Fruit fly (Drosophila melanogaster) whole organism, embryonic: ENCODE data around the gene Tehao.
A peak's percentile ranks its signal among the peaks of the same experiment; 100 is the strongest.

Source experiments
- Aef1 ChIP-seq: fragments of 200-800 bp; sonication (Bioruptor generic); IDR thresholded peaks from 3 replicates; pipeline ENCODE4 v1.3.6; 2022; ENCODE audit warnings: missing biosample characterization, missing genetic modification characterization
- CG10147 ChIP-seq: fragments of 200-800 bp; sonication (Bioruptor generic); optimal IDR thresholded peaks from 2 replicates; lab custom pipeline; 2019; ENCODE audit warnings: missing biosample characterization, mild to moderate bottlenecking, missing genetic modification characterization, moderate library complexity
- CG10543 ChIP-seq: fragments of 200-800 bp; sonication (Bioruptor generic); optimal IDR thresholded peaks from 3 replicates; lab custom pipeline; 2017; ENCODE audit warnings: missing biosample characterization, mild to moderate bottlenecking, missing genetic modification characterization, moderate library complexity
- CG10959 ChIP-seq: fragments of 200-800 bp; sonication (Bioruptor generic); IDR thresholded peaks from 2 replicates; pipeline ENCODE4 v1.3.6; 2022; ENCODE audit warnings: missing biosample characterization, missing genetic modification characterization
- CG11398 ChIP-seq: fragments of 200-800 bp; sonication (Bioruptor generic); optimal IDR thresholded peaks from 2 replicates; lab custom pipeline; 2016; ENCODE audit warnings: missing biosample characterization, missing genetic modification characterization
- CG14014 ChIP-seq: fragments of 200-800 bp; sonication (Bioruptor generic); IDR thresholded peaks from 2 replicates; pipeline ENCODE4 v1.3.6; 2022; ENCODE audit warnings: missing biosample characterization, missing genetic modification characterization
- CG14860 ChIP-seq: fragments of 200-800 bp; sonication (Bioruptor generic); IDR thresholded peaks from 3 replicates; pipeline ENCODE4 v1.3.6; 2022; ENCODE audit warnings: missing biosample characterization, missing genetic modification characterization; ENCODE audit not compliant: partially characterized antibody
- CG15011 ChIP-seq: fragments of 200-800 bp; sonication (Bioruptor generic); optimal IDR thresholded peaks from 3 replicates; lab custom pipeline; 2018; ENCODE audit warnings: missing biosample characterization, mild to moderate bottlenecking, missing genetic modification characterization
- CG1647 ChIP-seq: fragments of 200-800 bp; sonication (Bioruptor generic); optimal IDR thresholded peaks from 3 replicates; lab custom pipeline; 2016; ENCODE audit warnings: missing biosample characterization, missing genetic modification characterization
- CG17186 ChIP-seq: fragments of 200-800 bp; sonication (Bioruptor generic); optimal IDR thresholded peaks from 3 replicates; lab custom pipeline; 2017; ENCODE audit warnings: missing biosample characterization, missing genetic modification reagents, missing genetic modification characterization
- CG1792 ChIP-seq: fragments of 200-800 bp; sonication (Bioruptor generic); optimal IDR thresholded peaks from 2 replicates; lab custom pipeline; 2016; ENCODE audit warnings: missing biosample characterization, missing genetic modification characterization
- CG18011 ChIP-seq: fragments of 200-800 bp; sonication (Bioruptor generic); optimal IDR thresholded peaks from 2 replicates; lab custom pipeline; 2017; ENCODE audit warnings: missing biosample characterization, missing genetic modification characterization, mild to moderate bottlenecking, moderate library complexity, missing genotype
- CG2199 ChIP-seq: fragments of 200-800 bp; sonication (Bioruptor generic); IDR thresholded peaks from 3 replicates; pipeline ENCODE4 v1.3.6; 2022; ENCODE audit warnings: missing biosample characterization, missing genetic modification characterization
- CG3163 ChIP-seq: fragments of 200-800 bp; sonication (Bioruptor generic); optimal IDR thresholded peaks from 3 replicates; lab custom pipeline; 2016; ENCODE audit warnings: missing biosample characterization, missing genetic modification characterization
- CG3407 ChIP-seq: fragments of 200-800 bp; sonication (Bioruptor generic); optimal IDR thresholded peaks from 2 replicates; lab custom pipeline; 2018; ENCODE audit warnings: missing biosample characterization, mild to moderate bottlenecking, missing genetic modification characterization
- CG42726 ChIP-seq: fragments of 200-800 bp; sonication (Bioruptor generic); IDR thresholded peaks from 2 replicates; pipeline ENCODE4 v1.3.6; 2022; ENCODE audit warnings: missing biosample characterization, missing genetic modification characterization; ENCODE audit not compliant: partially characterized antibody
- CG43689 ChIP-seq: fragments of 200-800 bp; sonication (Bioruptor generic); IDR thresholded peaks from 2 replicates; pipeline ENCODE4 v1.3.6; 2022; ENCODE audit warnings: missing biosample characterization, missing genetic modification characterization
- CG4404 ChIP-seq: fragments of 200-800 bp; sonication (Bioruptor generic); IDR thresholded peaks from 2 replicates; pipeline ENCODE4 v1.3.6; 2022; ENCODE audit warnings: missing biosample characterization, missing genetic modification characterization
- CG4707 ChIP-seq: fragments of 200-800 bp; sonication (Bioruptor generic); optimal IDR thresholded peaks from 2 replicates; lab custom pipeline; 2018; ENCODE audit warnings: missing biosample characterization, mild to moderate bottlenecking, missing genetic modification characterization, moderate library complexity
- CG4854 ChIP-seq: fragments of 200-800 bp; sonication (Bioruptor generic); optimal IDR thresholded peaks from 2 replicates; lab custom pipeline; 2016; ENCODE audit warnings: missing biosample characterization, missing genetic modification characterization, inconsistent platforms
- CG6689 ChIP-seq: fragments of 200-800 bp; sonication (Bioruptor generic); IDR thresholded peaks from 2 replicates; pipeline ENCODE4 v1.3.6; 2022; ENCODE audit warnings: missing biosample characterization, missing genetic modification characterization
- CG6791 ChIP-seq: fragments of 200-800 bp; sonication (Bioruptor generic); IDR thresholded peaks from 3 replicates; pipeline ENCODE4 v1.3.6; 2022; ENCODE audit warnings: missing biosample characterization, missing genetic modification characterization; ENCODE audit not compliant: partially characterized antibody
- CG8765 ChIP-seq: fragments of 200-800 bp; sonication (Bioruptor generic); IDR thresholded peaks from 2 replicates; pipeline ENCODE4 v1.3.6; 2022; ENCODE audit warnings: missing biosample characterization, missing genetic modification characterization
- Dbx ChIP-seq: fragments of 200-800 bp; sonication (Bioruptor generic); IDR thresholded peaks from 3 replicates; pipeline ENCODE4 v1.3.6; 2022; ENCODE audit warnings: missing biosample characterization, missing genetic modification characterization
- Dip2 ChIP-seq: fragments of 200-800 bp; sonication (Bioruptor generic); IDR thresholded peaks from 2 replicates; pipeline ENCODE4 v1.3.6; 2022; ENCODE audit warnings: missing biosample characterization, missing genetic modification characterization
- Ets65A ChIP-seq: fragments of 200-800 bp; sonication (Bioruptor generic); peaks from one replicate; lab custom pipeline; 2016; ENCODE audit warnings: missing biosample characterization, missing genetic modification characterization
- HLH54F ChIP-seq: fragments of 200-800 bp; sonication (Bioruptor generic); optimal IDR thresholded peaks from 3 replicates; lab custom pipeline; 2016; ENCODE audit warnings: missing biosample characterization, missing genetic modification characterization
- Hmx ChIP-seq: fragments of 200-800 bp; sonication (Bioruptor generic); optimal IDR thresholded peaks from 2 replicates; lab custom pipeline; 2016; ENCODE audit warnings: missing biosample characterization, missing genetic modification characterization
- Hr78 ChIP-seq, 2 experiments: fragments of 200-800 bp in 1 of 2; fragments of >200 bp in 1 of 2; sonication (Bioruptor generic) in 1 of 2; optimal IDR thresholded peaks; 2 replicates each; lab custom pipeline; 2017 to 2019; ENCODE audit warnings: missing biosample characterization in 2 of 2, missing genetic modification characterization in 2 of 2, mild to moderate bottlenecking in 1 of 2, moderate library complexity in 1 of 2
- Lim3 ChIP-seq: fragments of 200-800 bp; sonication (Bioruptor generic); IDR thresholded peaks from 2 replicates; pipeline ENCODE4 v1.3.6; 2022; ENCODE audit warnings: missing biosample characterization, missing genetic modification characterization
- Med ChIP-seq: fragments of 200-800 bp; sonication (Bioruptor generic); peaks from one replicate; lab custom pipeline; 2016; ENCODE audit warnings: missing biosample characterization, missing genetic modification characterization, mild to moderate bottlenecking, inconsistent platforms, moderate library complexity
- Oaz ChIP-seq: fragments of 200-800 bp; sonication (Bioruptor generic); IDR thresholded peaks from 2 replicates; pipeline ENCODE4 v1.3.6; 2022; ENCODE audit warnings: missing biosample characterization, missing genetic modification characterization
- Stat92E ChIP-seq, 3 experiments: fragments of >200 bp in 2 of 3; fragments of 200-800 bp in 1 of 3; sonication (Bioruptor generic) in 1 of 3; optimal IDR thresholded peaks; 2 replicates each; lab custom pipeline; 2017 to 2019; ENCODE audit warnings: missing biosample characterization in 3 of 3, missing genetic modification characterization in 3 of 3, mild to moderate bottlenecking in 1 of 3, moderate library complexity in 1 of 3
- ap ChIP-seq: fragments of 200-800 bp; sonication (Bioruptor generic); IDR thresholded peaks from 2 replicates; pipeline ENCODE4 v1.3.6; 2022; ENCODE audit warnings: missing biosample characterization, missing genetic modification characterization
- ara ChIP-seq: fragments of 200-800 bp; sonication (Bioruptor generic); IDR thresholded peaks from 2 replicates; pipeline ENCODE4 v1.3.6; 2022; ENCODE audit warnings: missing biosample characterization, missing genetic modification characterization
- ato ChIP-seq: fragments of 200-800 bp; sonication (Bioruptor generic); IDR thresholded peaks from 2 replicates; pipeline ENCODE4 v1.3.6; 2022; ENCODE audit warnings: missing biosample characterization, missing genetic modification characterization; ENCODE audit not compliant: partially characterized antibody
- chif ChIP-seq, 2 experiments: fragments of 200-800 bp; sonication (Bioruptor generic); optimal IDR thresholded peaks; 3 replicates each; lab custom pipeline; 2016; ENCODE audit warnings: missing biosample characterization in 2 of 2, missing genetic modification characterization in 2 of 2
- corto ChIP-seq: fragments of 200-800 bp; sonication (Bioruptor generic); optimal IDR thresholded peaks from 2 replicates; lab custom pipeline; 2016; ENCODE audit warnings: missing biosample characterization, mild to moderate bottlenecking, missing genetic modification characterization, moderate library complexity
- dati ChIP-seq: fragments of 200-800 bp; sonication (Bioruptor generic); IDR thresholded peaks from 2 replicates; pipeline ENCODE4 v1.3.6; 2022; ENCODE audit warnings: missing biosample characterization, missing genetic modification characterization
- gcm ChIP-seq: fragments of 200-800 bp; sonication (Bioruptor generic); optimal IDR thresholded peaks from 2 replicates; lab custom pipeline; 2019; ENCODE audit warnings: missing biosample characterization, mild to moderate bottlenecking, missing genetic modification characterization, moderate library complexity
- grau ChIP-seq: fragments of 200-800 bp; optimal IDR thresholded peaks from 3 replicates; lab custom pipeline; 2019; ENCODE audit warnings: missing biosample characterization, mild to moderate bottlenecking, missing genetic modification characterization, moderate library complexity
- hb ChIP-seq: fragments of 200-800 bp; sonication (Bioruptor generic); IDR thresholded peaks from 3 replicates; pipeline ENCODE4 v1.3.6; 2022; ENCODE audit warnings: missing biosample characterization, missing genetic modification characterization; ENCODE audit not compliant: partially characterized antibody
- her ChIP-seq: fragments of 200-800 bp; sonication (Bioruptor generic); optimal IDR thresholded peaks from 2 replicates; lab custom pipeline; 2016; ENCODE audit warnings: missing biosample characterization, missing genetic modification characterization
- hth ChIP-seq: fragments of >200 bp; optimal IDR thresholded peaks from 2 replicates; lab custom pipeline; 2017; ENCODE audit warnings: inconsistent platforms
- kay ChIP-seq: fragments of 200-800 bp; sonication (Bioruptor generic); optimal IDR thresholded peaks from 2 replicates; lab custom pipeline; 2016; ENCODE audit warnings: missing biosample characterization, missing genetic modification characterization
- lilli ChIP-seq: fragments of 200-800 bp; sonication (Bioruptor generic); optimal IDR thresholded peaks from 3 replicates; lab custom pipeline; 2016; ENCODE audit warnings: missing biosample characterization, missing genetic modification characterization
- mam ChIP-seq: fragments of 200-800 bp; sonication (Bioruptor generic); optimal IDR thresholded peaks from 3 replicates; lab custom pipeline; 2016; ENCODE audit warnings: missing biosample characterization, missing genetic modification characterization
- tx ChIP-seq: fragments of 200-800 bp; sonication (Bioruptor generic); optimal IDR thresholded peaks from 2 replicates; lab custom pipeline; 2016; ENCODE audit warnings: missing biosample characterization, missing genetic modification characterization
- wor ChIP-seq: fragments of 200-800 bp; sonication (Bioruptor generic); IDR thresholded peaks from 2 replicates; pipeline ENCODE4 v1.3.6; 2022; ENCODE audit warnings: missing biosample characterization, missing genetic modification characterization
- zen2 ChIP-seq: fragments of 200-800 bp; sonication (Bioruptor generic); IDR thresholded peaks from 3 replicates; pipeline ENCODE4 v1.3.6; 2022; ENCODE audit warnings: missing biosample characterization, missing genetic modification characterization; ENCODE audit not compliant: partially characterized antibody

Tehao gene

dm6 chr2L:13394903-13395302 lies 40.5 kb upstream of the Tehao start, which contains the start of gene RpL24 (continued):
- peak; percentile 90 for TF ChIP-seq CG3407 (GFP tag; lab: Kevin White, UChicago)
- TF ChIP-seq Oaz (GFP tag; lab: Robert Waterston, UW) = peak; percentile 58
- TF ChIP-seq ato (GFP tag; lab: Robert Waterston, UW) = peak; percentile 36; the same call in 1 of the 2 replicates
- TF ChIP-seq CG2199 (GFP tag; lab: Robert Waterston, UW) = no peak
- TF ChIP-seq Hmx (GFP tag; lab: Kevin White, UChicago) = peak; percentile 57
- no peak for TF ChIP-seq Dip2 (GFP tag; lab: Robert Waterston, UW)
- peak; percentile 90 for TF ChIP-seq CG15011 (GFP tag; lab: Kevin White, UChicago)
- peak; percentile 54; the same call in 2 of the 3 replicates for TF ChIP-seq Aef1 (GFP tag; lab: Robert Waterston, UW)
- peak; percentile 57 for TF ChIP-seq tx
- peak; percentile 80 for TF ChIP-seq ap (GFP tag; lab: Robert Waterston, UW)
- TF ChIP-seq Ets65A = peak; percentile 99
- no peak for TF ChIP-seq corto (GFP tag; lab: Kevin White, UChicago)
- peak; percentile 96 for TF ChIP-seq CG10543 (GFP tag; lab: Kevin White, UChicago)
- peak; percentile 79 for TF ChIP-seq mam (GFP tag; lab: Kevin White, UChicago)
- peak; percentile 99 for TF ChIP-seq CG17186 (GFP tag; lab: Kevin White, UChicago)
- TF ChIP-seq hth = no peak
- TF ChIP-seq hb (GFP tag; lab: Robert Waterston, UW) = no peak
- TF ChIP-seq Lim3 = no peak
- TF ChIP-seq CG11398 (GFP tag; lab: Kevin White, UChicago) = peak; percentile 93
- no peak for TF ChIP-seq CG8765 (GFP tag; lab: Robert Waterston, UW)
- no peak for TF ChIP-seq CG4404
- TF ChIP-seq CG10959 (GFP tag; lab: Robert Waterston, UW) = peak; percentile 73
- TF ChIP-seq CG1647 (GFP tag; lab: Kevin White, UChicago) = peak; percentile 77
- TF ChIP-seq Med (GFP tag; lab: Kevin White, UChicago) = peak; percentile 99
- peak; percentile 83 for TF ChIP-seq HLH54F
- TF ChIP-seq zen2 (GFP tag; lab: Robert Waterston, UW) = no peak; the same call in 2 of the 3 replicates
- peak; percentile 72 for TF ChIP-seq CG6689
- TF ChIP-seq CG3163 (GFP tag; lab: Kevin White, UChicago) = peak; percentile 82
- TF ChIP-seq Stat92E (GFP tag; optimal IDR thresholded peaks at IDR 0.05; lab: Kevin White, UChicago) = peak in 1 of 3 experiments; percentile 72
- TF ChIP-seq chif (GFP tag; optimal IDR thresholded peaks at IDR 0.05; lab: Kevin White, UChicago) = peak; percentile 80 to 91
- peak; percentile 86 for TF ChIP-seq CG43689
- TF ChIP-seq wor = peak; percentile 18; the same call in 1 of the 2 replicates
- TF ChIP-seq CG14014 (GFP tag; lab: Robert Waterston, UW) = peak; percentile 89
- peak; percentile 83 for TF ChIP-seq CG18011
- peak; percentile 88 for TF ChIP-seq gcm
- no peak for TF ChIP-seq Hr78 (GFP tag; optimal IDR thresholded peaks at IDR 0.05; lab: Kevin White, UChicago)
- TF ChIP-seq kay = peak; percentile 37
- TF ChIP-seq CG4854 (GFP tag; lab: Kevin White, UChicago) = peak; percentile 94
- peak; percentile 89 for TF ChIP-seq Dbx
- TF ChIP-seq CG6791 (GFP tag; lab: Robert Waterston, UW) = 0 out of 3 replicates have a peak, but pooled peaks have one; percentile 29
- peak; percentile 91 for TF ChIP-seq CG4707 (GFP tag; lab: Kevin White, UChicago)
- peak; percentile 71; the same call in 1 of the 2 replicates for TF ChIP-seq ara
- TF ChIP-seq CG10147 (GFP tag; lab: Kevin White, UChicago) = peak; percentile 85
- peak; percentile 93 for TF ChIP-seq her
- peak; percentile 45; the same call in 1 of the 2 replicates for TF ChIP-seq CG42726 (GFP tag; lab: Robert Waterston, UW)
- TF ChIP-seq grau = peak; percentile 81
- peak; percentile 78; the same call in 1 of the 2 replicates for TF ChIP-seq dati
- TF ChIP-seq lilli = peak; percentile 88
- TF ChIP-seq CG1792 (GFP tag; lab: Kevin White, UChicago) = peak; percentile 80
- no peak for TF ChIP-seq CG14860 (GFP tag; lab: Robert Waterston, UW)
